Worm (Caenorhabditis elegans) whole organism, L2 larva: ENCODE data around the gene R09A8.5.

Experiments used
- R02D3.7 ChIP-seq: fragments of 150-350 bp; optimal IDR thresholded peaks from 2 replicates; lab custom pipeline; 2014; ENCODE audit warnings: missing biosample characterization, missing genetic modification characterization
- aly-2 ChIP-seq: fragments of 150-350 bp; optimal IDR thresholded peaks from 2 replicates; lab custom pipeline; 2014; ENCODE audit warnings: missing biosample characterization, missing genetic modification characterization
- ama-1 ChIP-seq: fragments of 150-350 bp; optimal IDR thresholded peaks from 2 replicates; lab custom pipeline; 2018; ENCODE audit warnings: inconsistent platforms
- ceh-82 ChIP-seq: fragments of 150-350 bp; optimal IDR thresholded peaks from 2 replicates; lab custom pipeline; 2014; ENCODE audit warnings: missing biosample characterization, missing genetic modification characterization
- elt-3 ChIP-seq: sonication (generic microtip); optimal IDR thresholded peaks from 2 replicates; lab custom pipeline; 2017; ENCODE audit warnings: missing biosample characterization, missing genetic modification characterization
- lsy-2 ChIP-seq, 2 experiments: fragments of 150-350 bp in 1 of 2; sonication (generic microtip) in 1 of 2; optimal IDR thresholded peaks; 2 replicates each; lab custom pipeline; 2014 to 2017; ENCODE audit warnings: missing biosample characterization in 2 of 2, missing genetic modification characterization in 2 of 2
- mbf-1 ChIP-seq: sonication (generic microtip); optimal IDR thresholded peaks from 2 replicates; lab custom pipeline; 2017; ENCODE audit warnings: missing biosample characterization, missing genetic modification characterization
- nhr-237 ChIP-seq: fragments of 150-350 bp; optimal IDR thresholded peaks from 2 replicates; lab custom pipeline; 2014; ENCODE audit warnings: missing biosample characterization, missing genetic modification characterization
- unc-39 ChIP-seq: fragments of 150-350 bp; optimal IDR thresholded peaks from 2 replicates; lab custom pipeline; 2014; ENCODE audit warnings: missing biosample characterization, missing genetic modification characterization

- TF ChIP-seq elt-3 (tag; lab: Kevin White, UChicago), result no peak
- no peak for TF ChIP-seq nhr-237
- TF ChIP-seq aly-2 (tag; lab: Kevin White, UChicago), result no peak
- TF ChIP-seq ama-1, result no peak
- TF ChIP-seq lsy-2 (tag; optimal IDR thresholded peaks at IDR 0.05; lab: Kevin White, UChicago), result no peak
- TF ChIP-seq unc-39, result no peak
- TF ChIP-seq R02D3.7, result no peak
- TF ChIP-seq mbf-1 (tag; lab: Kevin White, UChicago), result no peak
- no peak for TF ChIP-seq ceh-82 (tag; lab: Kevin White, UChicago)
Measured at ce11 chrX:12603322-12603984, 36.9 kb downstream of the R09A8.5 start, which contains the start of the genes T24D5.6 and R09A8.9.
